Fruit fly (Drosophila melanogaster) whole organism, embryonic: Measurements from ENCODE around the gene RpS3.

ENCODE experiments used
- Aef1 ChIP-seq: fragments of 200-800 bp; sonication (Bioruptor generic); IDR thresholded peaks from 3 replicates; pipeline ENCODE4 v1.3.6; 2022; ENCODE audit warnings: missing biosample characterization, missing genetic modification characterization
- B-H1 ChIP-seq: fragments of 200-800 bp; sonication (Bioruptor generic); IDR thresholded peaks from 3 replicates; pipeline ENCODE4 v1.3.6; 2022; ENCODE audit warnings: missing biosample characterization, missing genetic modification characterization
- Blimp-1 ChIP-seq: fragments of 200-800 bp; sonication (Bioruptor generic); optimal IDR thresholded peaks from 3 replicates; lab custom pipeline; 2018; ENCODE audit warnings: missing biosample characterization, missing genetic modification characterization, mild to moderate bottlenecking, moderate library complexity, missing genetic modification reagents
- CG10209 ChIP-seq: fragments of 200-800 bp; sonication (Bioruptor generic); optimal IDR thresholded peaks from 3 replicates; lab custom pipeline; 2017; ENCODE audit warnings: missing biosample characterization, mild to moderate bottlenecking, missing genetic modification characterization, missing genetic modification reagents
- CG10267 ChIP-seq: fragments of 200-800 bp; sonication (Bioruptor generic); optimal IDR thresholded peaks from 2 replicates; lab custom pipeline; 2018; ENCODE audit warnings: missing biosample characterization, mild to moderate bottlenecking, missing genetic modification characterization, moderate library complexity
- CG10366 ChIP-seq: fragments of 200-800 bp; sonication (Bioruptor generic); IDR thresholded peaks from 2 replicates; pipeline ENCODE4 v1.3.6; 2022; ENCODE audit warnings: missing biosample characterization, missing genetic modification characterization
- CG11504 ChIP-seq: fragments of 200-800 bp; sonication (Bioruptor generic); optimal IDR thresholded peaks from 3 replicates; lab custom pipeline; 2019; ENCODE audit warnings: missing biosample characterization, mild to moderate bottlenecking, missing genetic modification characterization, moderate library complexity
- CG11560 ChIP-seq: fragments of 200-800 bp; sonication (Bioruptor generic); IDR thresholded peaks from 3 replicates; pipeline ENCODE4 v1.3.6; 2022; ENCODE audit warnings: missing biosample characterization, missing genetic modification characterization
- CG13424 ChIP-seq: fragments of 200-800 bp; sonication (Bioruptor generic); optimal IDR thresholded peaks from 2 replicates; lab custom pipeline; 2019; ENCODE audit warnings: missing biosample characterization, mild to moderate bottlenecking, missing genetic modification characterization, moderate library complexity
- CG15269 ChIP-seq: fragments of 200-800 bp; sonication (Bioruptor generic); optimal IDR thresholded peaks from 2 replicates; lab custom pipeline; 2018; ENCODE audit warnings: missing biosample characterization, mild to moderate bottlenecking, missing genetic modification characterization, moderate library complexity
- CG1529 ChIP-seq: fragments of 200-800 bp; sonication (Bioruptor generic); optimal IDR thresholded peaks from 3 replicates; lab custom pipeline; 2018; ENCODE audit warnings: missing biosample characterization, missing genetic modification characterization
- CG1602 ChIP-seq: fragments of 200-800 bp; sonication (Bioruptor generic); optimal IDR thresholded peaks from 3 replicates; lab custom pipeline; 2016; ENCODE audit warnings: missing biosample characterization, missing genetic modification characterization
- CG17385 ChIP-seq: fragments of 200-800 bp; sonication (Bioruptor generic); optimal IDR thresholded peaks from 3 replicates; lab custom pipeline; 2018; ENCODE audit warnings: missing biosample characterization, mild to moderate bottlenecking, missing genetic modification characterization
- CG17612 ChIP-seq: fragments of 200-800 bp; sonication (Bioruptor generic); IDR thresholded peaks from 2 replicates; pipeline ENCODE4 v1.3.6; 2022; ENCODE audit warnings: missing biosample characterization, missing genetic modification characterization
- CG31365 ChIP-seq: fragments of 200-800 bp; sonication (Bioruptor generic); optimal IDR thresholded peaks from 2 replicates; lab custom pipeline; 2018; ENCODE audit warnings: missing biosample characterization, mild to moderate bottlenecking, missing genetic modification characterization
- CG32767 ChIP-seq: fragments of 200-800 bp; sonication (Bioruptor generic); IDR thresholded peaks from 2 replicates; pipeline ENCODE4 v1.3.6; 2022; ENCODE audit warnings: missing biosample characterization, missing genetic modification characterization
- CG34422 ChIP-seq: fragments of 200-800 bp; sonication (Bioruptor generic); IDR thresholded peaks from 3 replicates; pipeline ENCODE4 v1.3.6; 2022; ENCODE audit warnings: missing biosample characterization, missing genetic modification characterization
- CG5180 ChIP-seq: fragments of 200-800 bp; sonication (Bioruptor generic); optimal IDR thresholded peaks from 3 replicates; lab custom pipeline; 2017; ENCODE audit warnings: missing biosample characterization, missing genetic modification characterization, mild to moderate bottlenecking, moderate library complexity, missing genetic modification reagents
- CTCF ChIP-seq: fragments of 200-800 bp; sonication (Bioruptor generic); optimal IDR thresholded peaks from 2 replicates; lab custom pipeline; 2017; ENCODE audit warnings: missing biosample characterization, mild to moderate bottlenecking, missing genetic modification characterization, moderate library complexity
- Doc3 ChIP-seq: fragments of 200-800 bp; sonication (Bioruptor generic); IDR thresholded peaks from 3 replicates; pipeline ENCODE4 v1.3.6; 2022; ENCODE audit warnings: missing biosample characterization, missing genetic modification characterization; ENCODE audit not compliant: partially characterized antibody
- E2f2 ChIP-seq: fragments of 200-800 bp; sonication (Bioruptor generic); IDR thresholded peaks from 2 replicates; pipeline ENCODE4 v1.3.6; 2022; ENCODE audit warnings: missing biosample characterization, missing genetic modification characterization
- Mad ChIP-seq: fragments of 200-800 bp; sonication (Bioruptor generic); optimal IDR thresholded peaks from 2 replicates; lab custom pipeline; 2016; ENCODE audit warnings: missing biosample characterization, missing genetic modification characterization
- Oli ChIP-seq: fragments of 200-800 bp; sonication (Bioruptor generic); optimal IDR thresholded peaks from 2 replicates; lab custom pipeline; 2018; ENCODE audit warnings: missing biosample characterization, mild to moderate bottlenecking, missing genetic modification characterization, moderate library complexity
- Optix ChIP-seq: fragments of 200-800 bp; sonication (Bioruptor generic); IDR thresholded peaks from 3 replicates; pipeline ENCODE4 v1.3.6; 2022; ENCODE audit warnings: missing biosample characterization, missing genetic modification characterization
- abd-A ChIP-seq: fragments of 200-800 bp; sonication (Bioruptor generic); optimal IDR thresholded peaks from 3 replicates; lab custom pipeline; 2019; ENCODE audit warnings: missing biosample characterization, mild to moderate bottlenecking, missing genetic modification characterization, moderate library complexity
- az2 ChIP-seq: fragments of 200-800 bp; sonication (Bioruptor generic); optimal IDR thresholded peaks from 3 replicates; lab custom pipeline; 2016; ENCODE audit warnings: missing biosample characterization, missing genetic modification characterization
- bowl ChIP-seq: fragments of 200-800 bp; sonication (Bioruptor generic); IDR thresholded peaks from 2 replicates; pipeline ENCODE4 v1.3.6; 2022; ENCODE audit warnings: missing biosample characterization, missing genetic modification characterization
- bsh ChIP-seq, 2 experiments: fragments of 200-800 bp; sonication (Bioruptor generic); optimal IDR thresholded peaks; 2 replicates each; lab custom pipeline; 2017 to 2018; ENCODE audit warnings: mild to moderate bottlenecking in 2 of 2, missing biosample characterization in 2 of 2, missing genetic modification characterization in 2 of 2, moderate library complexity in 1 of 2
- ci ChIP-seq: fragments of 200-800 bp; sonication (Bioruptor generic); IDR thresholded peaks from 3 replicates; pipeline ENCODE4 v1.3.6; 2022; ENCODE audit warnings: missing biosample characterization, missing genetic modification characterization
- dimm ChIP-seq: fragments of 200-800 bp; sonication (Bioruptor generic); IDR thresholded peaks from 2 replicates; pipeline ENCODE4 v1.3.6; 2022; ENCODE audit warnings: missing biosample characterization, missing genetic modification characterization
- dmrt99B ChIP-seq: fragments of 200-800 bp; sonication (Bioruptor generic); optimal IDR thresholded peaks from 2 replicates; lab custom pipeline; 2018; ENCODE audit warnings: missing biosample characterization, mild to moderate bottlenecking, missing genetic modification characterization, moderate library complexity
- dpn ChIP-seq, 2 experiments: fragments of 200-800 bp; sonication (Bioruptor generic); optimal IDR thresholded peaks; 3 replicates each; lab custom pipeline; 2016; ENCODE audit warnings: missing biosample characterization in 2 of 2, missing genetic modification characterization in 2 of 2
- ems ChIP-seq: fragments of 200-800 bp; sonication (Bioruptor generic); optimal IDR thresholded peaks from 3 replicates; lab custom pipeline; 2016; ENCODE audit warnings: missing biosample characterization, missing genetic modification characterization
- esg ChIP-seq: fragments of 200-800 bp; sonication (Bioruptor generic); conservative IDR thresholded peaks from 2 replicates; pipeline ENCODE4 v1.3.6; 2022; ENCODE audit warnings: missing biosample characterization, missing genetic modification characterization
- eve ChIP-seq, 2 experiments: fragments of >200 bp; optimal IDR thresholded peaks; 2 replicates each; lab custom pipeline; 2017; ENCODE audit warnings: missing biosample characterization in 2 of 2, missing genetic modification characterization in 2 of 2
- ewg ChIP-seq: fragments of 200-800 bp; sonication (Bioruptor generic); optimal IDR thresholded peaks from 3 replicates; lab custom pipeline; 2017; ENCODE audit warnings: mild to moderate bottlenecking, missing biosample characterization, missing genetic modification reagents, missing genetic modification characterization
- exex ChIP-seq: fragments of 200-800 bp; sonication (Bioruptor generic); optimal IDR thresholded peaks from 4 replicates; lab custom pipeline; 2018; ENCODE audit warnings: missing biosample characterization, mild to moderate bottlenecking, missing genetic modification characterization, moderate library complexity
- lola ChIP-seq, 3 experiments: fragments of >200 bp in 2 of 3; fragments of 200-800 bp in 1 of 3; sonication (Bioruptor generic) in 1 of 3; optimal IDR thresholded peaks; 2 replicates each; lab custom pipeline; 2017 to 2019; ENCODE audit warnings: missing biosample characterization in 3 of 3, missing genetic modification characterization in 3 of 3, mild to moderate bottlenecking in 1 of 3, moderate library complexity in 1 of 3
- onecut ChIP-seq: fragments of 200-800 bp; sonication (Bioruptor generic); IDR thresholded peaks from 2 replicates; pipeline ENCODE4 v1.3.6; 2022; ENCODE audit warnings: missing biosample characterization, missing genetic modification characterization
- row ChIP-seq: fragments of 200-800 bp; sonication (Bioruptor generic); IDR thresholded peaks from 3 replicates; pipeline ENCODE4 v1.3.6; 2022; ENCODE audit warnings: missing biosample characterization, missing genetic modification characterization
- sc ChIP-seq, 3 experiments: fragments of >200 bp in 2 of 3; fragments of 200-800 bp in 1 of 3; sonication (Bioruptor generic) in 1 of 3; optimal IDR thresholded peaks; 2 replicates in 2 of 3; 3 replicates in 1 of 3; lab custom pipeline; 2017; ENCODE audit warnings: mild to moderate bottlenecking in 1 of 3, missing biosample characterization in 1 of 3, missing genetic modification characterization in 1 of 3, missing genetic modification reagents in 1 of 3
- sens-2 ChIP-seq: fragments of 200-800 bp; sonication (Bioruptor generic); IDR thresholded peaks from 2 replicates; pipeline ENCODE4 v1.3.6; 2022; ENCODE audit warnings: missing biosample characterization, missing genetic modification characterization
- sisA ChIP-seq: fragments of 200-800 bp; sonication (Bioruptor generic); IDR thresholded peaks from 2 replicates; pipeline ENCODE4 v1.3.6; 2022; ENCODE audit warnings: missing biosample characterization, missing genetic modification characterization
- slbo ChIP-seq: fragments of 200-800 bp; sonication (Bioruptor generic); IDR thresholded peaks from 2 replicates; pipeline ENCODE4 v1.3.6; 2022; ENCODE audit warnings: missing biosample characterization, missing genetic modification characterization
- so ChIP-seq: fragments of 200-800 bp; sonication (Bioruptor generic); IDR thresholded peaks from 3 replicates; pipeline ENCODE4 v1.3.6; 2022; ENCODE audit warnings: missing biosample characterization, missing genetic modification characterization
- tgo ChIP-seq: fragments of 200-800 bp; sonication (Bioruptor generic); IDR thresholded peaks from 3 replicates; pipeline ENCODE4 v1.3.6; 2022; ENCODE audit warnings: missing biosample characterization, missing genetic modification characterization
- trem ChIP-seq: fragments of 200-800 bp; optimal IDR thresholded peaks from 3 replicates; lab custom pipeline; 2019; ENCODE audit warnings: missing biosample characterization, mild to moderate bottlenecking, missing genetic modification characterization, moderate library complexity

Gene RpS3

dm6 chr3R:23395720-23396119 lies 37.1 kb downstream of the RpS3 start (continued):
- TF ChIP-seq eve (GFP tag; optimal IDR thresholded peaks at IDR 0.05; lab: Kevin White, UChicago) (peak in 1 of 2 experiments; percentile 1), CG11560 (no peak)

dm6 chr3R:23396548-23397294 lies 38.1 kb downstream of the RpS3 start:
- TF ChIP-seq dpn (GFP tag; optimal IDR thresholded peaks at IDR 0.05; lab: Kevin White, UChicago) (peak in 1 of 2 experiments; percentile 42), Oli (tag; lab: Kevin White, UChicago) (peak; percentile 56), CG10366 (GFP tag; lab: Robert Waterston, UW) (peak; percentile 73), row (GFP tag; lab: Robert Waterston, UW) (peak; percentile 70; the same call in 2 of the 3 replicates), trem (tag; lab: Kevin White, UChicago) (no peak), sisA (GFP tag; lab: Robert Waterston, UW) (peak; percentile 50), Mad (no peak), CG17612 (GFP tag; lab: Robert Waterston, UW) (no peak), dimm (peak; percentile 21; the same call in 1 of the 2 replicates), so (GFP tag; lab: Robert Waterston, UW) (peak; percentile 45; the same call in 1 of the 3 replicates), Doc3 (GFP tag; lab: Robert Waterston, UW) (no peak), esg (GFP tag; lab: Robert Waterston, UW) (peak; percentile 69), ewg (GFP tag; lab: Kevin White, UChicago) (peak; percentile 9), CG1529 (GFP tag; lab: Kevin White, UChicago) (peak; percentile 12), CG15269 (tag; lab: Kevin White, UChicago) (peak; percentile 40), dmrt99B (peak; percentile 47), CG11504 (tag; lab: Kevin White, UChicago) (peak; percentile 61), ems (no peak), onecut (GFP tag; lab: Robert Waterston, UW) (no peak), E2f2 (no peak), az2 (peak; percentile 45), CG10267 (tag; lab: Kevin White, UChicago) (no peak), abd-A (tag; lab: Kevin White, UChicago) (no peak), lola (GFP tag; optimal IDR thresholded peaks at IDR 0.05; lab: Kevin White, UChicago) (no peak), ci (GFP tag; lab: Robert Waterston, UW) (peak; percentile 75), Optix (GFP tag; lab: Robert Waterston, UW) (0 out of 3 replicates have a peak, but pooled peaks have one; percentile 9), tgo (GFP tag; lab: Robert Waterston, UW) (0 out of 3 replicates have a peak, but pooled peaks have one; percentile 22), CG34422 (GFP tag; lab: Robert Waterston, UW) (no peak), CG13424 (tag; lab: Kevin White, UChicago) (peak; percentile 47), CTCF (GFP tag; lab: Kevin White, UChicago) (peak; percentile 83), B-H1 (GFP tag; lab: Robert Waterston, UW) (no peak), CG5180 (no peak), CG10209 (peak; percentile 23), slbo (peak; percentile 41; the same call in 1 of the 2 replicates), exex (tag; lab: Kevin White, UChicago) (no peak), sens-2 (GFP tag; lab: Robert Waterston, UW) (peak; percentile 47; the same call in 1 of the 2 replicates), Blimp-1 (GFP tag; lab: Kevin White, UChicago) (peak; percentile 17), CG17385 (GFP tag; lab: Kevin White, UChicago) (peak; percentile 34), Aef1 (no peak), CG32767 (GFP tag; lab: Robert Waterston, UW) (peak; percentile 42; the same call in 1 of the 2 replicates), bsh (GFP tag; optimal IDR thresholded peaks at IDR 0.05; lab: Kevin White, UChicago) (peak in 1 of 2 experiments; percentile 64), CG31365 (tag; lab: Kevin White, UChicago) (no peak), CG1602 (GFP tag; lab: Kevin White, UChicago) (peak; percentile 12), sc (optimal IDR thresholded peaks at IDR 0.05; lab: Kevin White, UChicago) (no peak), sc (GFP tag; optimal IDR thresholded peaks at IDR 0.05; lab: Kevin White, UChicago) (peak; percentile 8), bowl (GFP tag; lab: Robert Waterston, UW) (no peak)
